Fruit fly (Drosophila melanogaster) ovary, adult (tissue): ENCODE data around the gene CG9130.

Experiments
- CG17801 ChIP-seq: fragments of 200-800 bp; optimal IDR thresholded peaks from 2 replicates; lab custom pipeline; 2019; ENCODE audit warnings: missing biosample characterization, mild to moderate bottlenecking, missing genetic modification characterization, moderate library complexity; ENCODE audit not compliant: partially characterized antibody

CG9130 gene

dm6 chr3L:1251712-1252111, at the start of gene CG9130, which contains the start of gene CG9133:
CG9130 (plus strand) TSS chr3L:1252012.
CG9133 (plus strand) TSS chr3L:1252012.
- no peak for TF ChIP-seq CG17801

- TF ChIP-seq CG17801: no peak
These were observed 49.1 kb upstream of the CG9130 start, which contains the start of gene meep for dm6 chr3L:1202588-1203195. meep (minus strand) TSS chr3L:1203036.

DNA sequence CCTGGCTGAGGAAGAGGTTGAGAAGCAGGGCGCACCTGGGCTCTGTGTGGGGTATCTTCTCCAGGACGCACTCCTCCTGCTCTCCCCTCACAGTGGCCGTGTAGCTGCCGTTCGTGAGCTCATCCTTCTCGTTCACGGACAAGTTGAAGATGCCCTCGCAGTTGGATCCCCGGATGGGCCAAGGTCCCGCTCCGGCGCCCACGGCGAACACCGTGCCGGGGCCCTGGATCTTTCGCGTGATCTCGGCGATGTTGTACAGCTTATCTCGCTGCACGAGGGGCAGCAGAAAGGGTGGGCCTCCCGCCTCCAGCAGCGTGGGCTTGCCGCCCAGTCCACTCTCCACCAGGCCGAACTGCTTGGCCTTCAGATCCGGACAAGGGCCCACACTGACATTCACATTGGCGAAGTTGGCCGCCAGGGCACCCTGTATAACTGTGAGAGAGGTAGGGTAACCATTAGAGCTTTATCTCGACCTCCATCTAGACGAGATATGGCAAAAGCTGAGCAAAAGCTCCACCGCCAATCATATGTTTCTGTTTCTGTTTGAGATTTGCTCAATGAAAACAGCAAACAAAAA, 47.9 kb upstream of the CG9130 start:
- TF ChIP-seq CG17801: no peak

dm6 chr3L:1204674-1205547, 46.9 kb upstream of the CG9130 start, which contains the start of gene CG9119:
CG9119 (minus strand) TSS chr3L:1204795.
- TF ChIP-seq CG17801: no peak

- TF ChIP-seq CG17801: no peak
These were observed 45.0 kb upstream of the CG9130 start, which contains the start of gene LysB for dm6 chr3L:1206682-1207421. LysB (plus strand) TSS chr3L:1207371.

- no peak for TF ChIP-seq CG17801
These were observed 43.6 kb upstream of the CG9130 start for dm6 chr3L:1208206-1208605.

DNA sequence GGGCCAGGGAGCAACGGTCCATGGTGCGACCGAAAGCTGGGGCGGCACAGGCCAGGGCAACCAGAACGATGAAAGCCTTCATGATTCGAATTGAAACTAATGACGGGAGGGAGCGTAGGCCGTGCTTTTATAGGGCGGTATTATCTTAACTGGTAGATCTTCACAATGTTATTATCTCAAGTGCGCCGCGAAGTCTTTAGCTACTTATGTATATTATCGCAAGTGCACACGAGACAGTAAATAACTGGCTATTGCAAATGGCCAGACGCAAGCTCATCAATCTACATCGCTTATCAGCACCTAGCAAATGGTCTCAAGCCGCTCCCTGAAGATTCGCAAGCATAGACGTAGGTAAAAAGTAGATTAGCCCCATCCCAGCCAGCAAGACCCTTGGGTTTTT, 40.7 kb upstream of the CG9130 start, which contains the start of gene LysD:
LysD (minus strand) TSS at position 101 of the 400 bp plus-strand sequence.
- TF ChIP-seq CG17801: no peak

- no peak for TF ChIP-seq CG17801
These were observed 39.7 kb upstream of the CG9130 start for dm6 chr3L:1212113-1212512.

dm6 chr3L:1212571-1212970, 39.2 kb upstream of the CG9130 start, which contains the start of gene LysE:
LysE (plus strand) TSS chr3L:1212827.
- no peak for TF ChIP-seq CG17801

DNA sequence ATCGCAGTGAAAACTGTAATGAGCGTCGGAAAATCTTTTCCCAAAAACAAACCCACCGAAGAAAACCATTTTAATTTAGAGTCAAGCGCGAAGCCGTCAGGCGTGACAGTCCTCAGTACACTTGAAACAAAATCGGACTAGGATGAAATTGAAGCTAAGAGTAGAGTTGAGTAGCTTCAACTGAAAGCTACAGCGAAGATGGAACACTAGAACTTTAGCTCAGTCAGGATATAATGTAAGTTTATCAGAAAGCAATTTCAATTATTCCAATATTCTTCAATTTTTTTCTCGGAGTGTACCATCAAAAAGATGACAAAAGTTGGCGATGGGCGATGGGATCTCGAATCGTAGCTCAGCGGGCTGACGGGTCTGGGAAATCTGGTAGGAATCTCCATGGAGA, 35.4 kb upstream of the CG9130 start:
- TF ChIP-seq CG17801: no peak

DNA sequence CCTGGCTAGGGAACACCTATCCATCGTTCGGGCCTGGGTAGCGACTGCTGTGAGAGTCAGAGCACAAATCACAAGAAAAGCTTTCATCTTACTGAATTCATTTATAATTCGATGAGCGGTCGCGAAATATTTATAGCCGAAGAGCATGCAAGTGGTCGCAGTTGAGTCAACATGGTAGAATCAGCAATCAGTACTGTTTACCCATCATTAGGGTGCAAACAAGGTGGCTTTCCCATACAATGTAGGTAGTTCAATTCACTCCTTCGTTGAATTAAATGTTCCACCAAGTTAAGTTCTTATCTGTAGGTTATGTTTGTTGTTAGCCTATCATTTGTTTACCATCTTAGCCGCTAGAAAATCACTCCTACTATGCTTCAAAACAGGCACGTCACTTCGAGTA, 33.2 kb upstream of the CG9130 start, which contains the start of gene LysP:
LysP (minus strand) TSS at position 101 of the 400 bp plus-strand sequence.
- TF ChIP-seq CG17801: no peak

- TF ChIP-seq CG17801: no peak
These were observed 24.5 kb upstream of the CG9130 start, which contains the start of gene LysS for dm6 chr3L:1227303-1227797. LysS (plus strand) TSS chr3L:1227747.

dm6 chr3L:1232582-1232981, 19.2 kb upstream of the CG9130 start, which contains the start of gene CG33965:
CG33965 (plus strand) TSS chr3L:1232882.
- TF ChIP-seq CG17801: no peak

DNA sequence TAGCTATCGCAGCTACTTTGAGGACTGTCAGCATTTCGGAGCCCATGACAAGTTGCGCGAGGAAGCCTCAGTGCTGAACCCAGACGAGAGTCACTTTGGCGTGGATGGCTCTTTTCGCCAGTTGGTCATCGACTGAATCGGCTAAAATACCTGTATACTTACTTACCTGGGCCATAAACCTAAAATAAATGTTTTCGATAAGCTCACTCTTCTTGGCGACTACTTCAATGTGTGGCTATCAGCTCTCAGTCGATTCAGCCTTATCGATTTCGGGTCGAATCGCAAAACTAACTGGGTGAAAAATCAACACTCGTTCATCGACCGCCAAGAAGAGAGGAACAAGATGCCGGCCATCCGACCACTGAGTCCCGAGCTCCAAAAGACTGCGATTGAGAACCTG, 18.0 kb upstream of the CG9130 start, which contains the start of gene CG33966:
CG33966 (plus strand) TSS at position 301 of the 400 bp plus-strand sequence.
- TF ChIP-seq CG17801: no peak

dm6 chr3L:1235426-1235825, 16.4 kb upstream of the CG9130 start, which contains the start of gene galene:
galene (plus strand) TSS chr3L:1235726.
- no peak for TF ChIP-seq CG17801

DNA sequence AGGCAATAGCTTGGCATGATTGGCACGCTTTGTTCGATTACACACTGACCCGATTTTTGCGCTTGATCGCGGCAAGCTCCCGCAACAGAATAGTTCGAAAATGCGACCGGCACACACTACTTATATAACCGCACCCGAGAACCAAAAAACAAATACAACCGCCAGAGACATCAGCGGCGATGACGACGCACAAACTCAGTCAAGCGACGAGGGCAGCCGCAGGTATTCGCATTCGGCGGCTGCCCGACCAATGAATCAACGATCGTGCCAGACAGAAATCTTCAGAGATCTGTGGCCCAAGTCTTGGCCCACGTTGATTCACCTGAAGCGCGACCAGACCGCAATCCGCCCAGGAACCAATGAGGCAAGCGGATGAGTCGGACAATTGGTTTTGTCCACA, 13.6 kb upstream of the CG9130 start, which contains the start of gene CG9192:
CG9192 (minus strand) TSS at position 101 of the 400 bp plus-strand sequence.
- TF ChIP-seq CG17801: no peak
